Worm (Caenorhabditis elegans) whole organism, L4 larva: ENCODE measurements around the gene ceh-16.

Experiments
- D1046.2 ChIP-seq: fragments of 200-800 bp; sonication (Bioruptor generic); IDR thresholded peaks from 2 replicates; pipeline ENCODE4 v1.3.6; 2022; ENCODE audit warnings: missing genetic modification characterization, missing compliant biosample characterization
- F10B5.3 ChIP-seq: sonication (generic microtip); optimal IDR thresholded peaks from 2 replicates; lab custom pipeline; 2016; ENCODE audit warnings: mild to moderate bottlenecking, missing genetic modification characterization, missing compliant biosample characterization
- F37D6.2 ChIP-seq: sonication (generic microtip); optimal IDR thresholded peaks from 2 replicates; lab custom pipeline; 2016; ENCODE audit warnings: mild to moderate bottlenecking, missing genetic modification characterization, missing compliant biosample characterization
- T26A8.4 ChIP-seq: fragments of 200-800 bp; sonication (Bioruptor generic); IDR thresholded peaks from 2 replicates; pipeline ENCODE4 v1.3.6; 2022; ENCODE audit warnings: missing genetic modification characterization, missing compliant biosample characterization
- Y105C5A.15 ChIP-seq: fragments of 200-800 bp; sonication (Bioruptor generic); IDR thresholded peaks from 2 replicates; pipeline ENCODE4 v1.3.6; 2022; ENCODE audit warnings: missing genetic modification characterization, missing compliant biosample characterization
- ZK337.2 ChIP-seq: fragments of 200-800 bp; sonication (Bioruptor generic); IDR thresholded peaks from 2 replicates; pipeline ENCODE4 v1.3.6; 2022; ENCODE audit warnings: missing genetic modification reagents, missing genetic modification characterization, missing compliant biosample characterization
- aha-1 ChIP-seq: fragments of 150-350 bp; peaks from one replicate; lab custom pipeline; 2014; ENCODE audit warnings: missing biosample characterization, missing genetic modification characterization
- ceh-20 ChIP-seq: fragments of 200-800 bp; sonication (Bioruptor generic); IDR thresholded peaks from 2 replicates; pipeline ENCODE4 v1.3.6; 2022; ENCODE audit warnings: missing genetic modification reagents, missing genetic modification characterization, missing compliant biosample characterization
- ceh-32 ChIP-seq: sonication (generic microtip); optimal IDR thresholded peaks from 2 replicates; lab custom pipeline; 2016; ENCODE audit warnings: mild to moderate bottlenecking, missing genetic modification characterization, missing compliant biosample characterization; ENCODE audit not compliant: poor library complexity
- ceh-44 ChIP-seq: fragments of 200-800 bp; sonication (Bioruptor generic); IDR thresholded peaks from 2 replicates; pipeline ENCODE4 v1.3.6; 2022; ENCODE audit warnings: missing genetic modification reagents, missing genetic modification characterization, missing compliant biosample characterization
- ceh-62 ChIP-seq: sonication (generic microtip); optimal IDR thresholded peaks from 2 replicates; lab custom pipeline; 2017; ENCODE audit warnings: missing biosample characterization, missing genetic modification characterization
- cey-2 ChIP-seq: sonication (generic microtip); optimal IDR thresholded peaks from 3 replicates; lab custom pipeline; 2017; ENCODE audit warnings: missing genetic modification characterization, mild to moderate bottlenecking, missing compliant biosample characterization, antibody characterized with exemption, borderline replicate concordance; ENCODE audit not compliant: insufficient read depth
- ctbp-1 ChIP-seq: fragments of 200-800 bp; sonication (Bioruptor generic); IDR thresholded peaks from 2 replicates; pipeline ENCODE4 v1.3.6; 2022; ENCODE audit warnings: missing genetic modification reagents, missing genetic modification characterization, missing compliant biosample characterization
- daf-16 ChIP-seq, 3 experiments: sonication (generic microtip); optimal IDR thresholded peaks; 2 replicates each; lab custom pipeline; 2016 to 2017; ENCODE audit warnings: missing genetic modification characterization in 3 of 3, missing genetic modification reagents in 3 of 3, mild to moderate bottlenecking in 2 of 3, missing compliant biosample characterization in 2 of 3, missing biosample characterization in 1 of 3, moderate library complexity in 1 of 3
- dmd-8 ChIP-seq: fragments of 200-800 bp; sonication (Bioruptor generic); IDR thresholded peaks from 2 replicates; pipeline ENCODE4 v1.3.6; 2022; ENCODE audit warnings: missing genetic modification characterization, missing compliant biosample characterization
- duxl-1 ChIP-seq: sonication (generic microtip); optimal IDR thresholded peaks from 2 replicates; lab custom pipeline; 2016; ENCODE audit warnings: mild to moderate bottlenecking, missing genetic modification characterization, moderate library complexity, missing compliant biosample characterization; ENCODE audit not compliant: poor library complexity
- egl-27 ChIP-seq: sonication (generic microtip); optimal IDR thresholded peaks from 3 replicates; lab custom pipeline; 2017; ENCODE audit warnings: missing biosample characterization, missing genetic modification reagents, missing genetic modification characterization
- fos-1 ChIP-seq: fragments of 150-350 bp; optimal IDR thresholded peaks from 2 replicates; lab custom pipeline; 2014; ENCODE audit warnings: missing biosample characterization, missing genetic modification characterization
- hlh-11 ChIP-seq: fragments of 200-800 bp; sonication (Bioruptor generic); optimal IDR thresholded peaks from 2 replicates; lab custom pipeline; 2018; ENCODE audit warnings: mild to moderate bottlenecking, missing genetic modification characterization, missing compliant biosample characterization
- hlh-30 ChIP-seq: sonication (generic microtip); optimal IDR thresholded peaks from 2 replicates; lab custom pipeline; 2017; ENCODE audit warnings: antibody characterized with exemption, mild to moderate bottlenecking, missing genetic modification characterization, missing compliant biosample characterization; ENCODE audit not compliant: insufficient read depth
- jun-1 ChIP-seq: fragments of 150-350 bp; optimal IDR thresholded peaks from 2 replicates; lab custom pipeline; 2014; ENCODE audit warnings: missing biosample characterization, missing genetic modification reagents, missing genetic modification characterization
- lin-15B ChIP-seq: fragments of 150-350 bp; sonication (generic microtip); optimal IDR thresholded peaks from 3 replicates; lab custom pipeline; 2014; ENCODE audit warnings: missing biosample characterization, missing genetic modification characterization
- lsy-2 ChIP-seq, 2 experiments: fragments of 150-350 bp in 1 of 2; sonication (generic microtip) in 1 of 2; optimal IDR thresholded peaks; 2 replicates each; lab custom pipeline; 2014 to 2017; ENCODE audit warnings: missing biosample characterization in 2 of 2, missing genetic modification characterization in 2 of 2
- mdl-1 ChIP-seq, 2 experiments: fragments of 150-350 bp in 1 of 2; sonication (generic microtip) in 1 of 2; optimal IDR thresholded peaks; 2 replicates each; lab custom pipeline; 2014 to 2017; ENCODE audit warnings: missing biosample characterization in 2 of 2, missing genetic modification characterization in 2 of 2
- mxl-2 ChIP-seq: fragments of 200-800 bp; sonication (Bioruptor generic); conservative IDR thresholded peaks from 2 replicates; pipeline ENCODE4 v1.3.6; 2022; ENCODE audit warnings: missing genetic modification reagents, missing genetic modification characterization, missing compliant biosample characterization
- mxl-3 ChIP-seq: fragments of 200-800 bp; sonication (Bioruptor generic); optimal IDR thresholded peaks from 2 replicates; lab custom pipeline; 2018; ENCODE audit warnings: mild to moderate bottlenecking, missing genetic modification characterization, missing compliant biosample characterization
- nhr-10 ChIP-seq: fragments of 150-350 bp; optimal IDR thresholded peaks from 2 replicates; lab custom pipeline; 2014; ENCODE audit warnings: missing biosample characterization, missing genetic modification characterization
- nhr-102 ChIP-seq: sonication (generic microtip); optimal IDR thresholded peaks from 2 replicates; lab custom pipeline; 2016; ENCODE audit warnings: mild to moderate bottlenecking, missing genetic modification characterization, moderate library complexity, missing compliant biosample characterization
- nhr-11 ChIP-seq: fragments of 150-350 bp; optimal IDR thresholded peaks from 2 replicates; lab custom pipeline; 2014; ENCODE audit warnings: missing biosample characterization, missing genetic modification characterization
- nhr-111 ChIP-seq: fragments of 200-800 bp; sonication (Bioruptor generic); optimal IDR thresholded peaks from 2 replicates; lab custom pipeline; 2018; ENCODE audit warnings: mild to moderate bottlenecking, missing genetic modification characterization, missing compliant biosample characterization
- nhr-76 ChIP-seq: fragments of 150-350 bp; optimal IDR thresholded peaks from 2 replicates; lab custom pipeline; 2014; ENCODE audit warnings: missing biosample characterization, missing genetic modification characterization
- pha-4 ChIP-seq, 2 experiments: fragments of 150-350 bp in 1 of 2; fragments of 200-800 bp in 1 of 2; sonication (Bioruptor generic) in 1 of 2; IDR thresholded peaks in 1 of 2; optimal IDR thresholded peaks in 1 of 2; 2 replicates each; pipeline versions ENCODE4 v1.3.6 to Lab custom; 2014 to 2022; ENCODE audit warnings: missing genetic modification characterization in 2 of 2, missing genetic modification reagents in 2 of 2, missing biosample characterization in 1 of 2, missing compliant biosample characterization in 1 of 2
- set-16 ChIP-seq: fragments of 200-800 bp; sonication (Bioruptor generic); IDR thresholded peaks from 2 replicates; pipeline ENCODE4 v1.3.6; 2022; ENCODE audit warnings: missing genetic modification reagents, missing genetic modification characterization, missing compliant biosample characterization
- tag-97 ChIP-seq: fragments of 200-800 bp; sonication (Bioruptor generic); IDR thresholded peaks from 2 replicates; pipeline ENCODE4 v1.3.6; 2022; ENCODE audit warnings: missing genetic modification characterization, missing compliant biosample characterization
- unc-130 ChIP-seq: sonication (generic microtip); optimal IDR thresholded peaks from 2 replicates; lab custom pipeline; 2016; ENCODE audit warnings: missing genetic modification reagents, missing genetic modification characterization, missing compliant biosample characterization
- unc-62 ChIP-seq, 3 experiments: fragments of 150-350 bp in 1 of 3; sonication (generic microtip); optimal IDR thresholded peaks in 2 of 3; peaks in 1 of 3; 1 replicate in 1 of 3; 2 replicates in 2 of 3; lab custom pipeline; 2014 to 2017; ENCODE audit warnings: missing biosample characterization in 3 of 3, missing genetic modification characterization in 3 of 3, missing genetic modification reagents in 3 of 3, missing genotype in 1 of 3
- vab-7 ChIP-seq: fragments of 200-800 bp; sonication (Bioruptor generic); IDR thresholded peaks from 2 replicates; pipeline ENCODE4 v1.3.6; 2022; ENCODE audit warnings: missing genetic modification reagents, missing genetic modification characterization, missing compliant biosample characterization
- zfp-2 ChIP-seq: sonication (generic microtip); optimal IDR thresholded peaks from 2 replicates; lab custom pipeline; 2016; ENCODE audit warnings: mild to moderate bottlenecking, missing genetic modification characterization, missing compliant biosample characterization
- ztf-11 ChIP-seq: fragments of 150-350 bp; optimal IDR thresholded peaks from 2 replicates; lab custom pipeline; 2014; ENCODE audit warnings: missing biosample characterization, missing genetic modification characterization

Gene ceh-16

ce11 chrIII:8664897-8665388, 42.4 kb downstream of the ceh-16 start, which contains the start of gene F22B7.1:
Gene F22B7.1, plus strand, starts transcription at chrIII:8665338.
- TF ChIP-seq hlh-30 (peak; percentile 44), lsy-2 (tag; optimal IDR thresholded peaks at IDR 0.05; lab: Kevin White, UChicago) (peak in 1 of 2 experiments; percentile 11), duxl-1 (no peak)

DNA sequence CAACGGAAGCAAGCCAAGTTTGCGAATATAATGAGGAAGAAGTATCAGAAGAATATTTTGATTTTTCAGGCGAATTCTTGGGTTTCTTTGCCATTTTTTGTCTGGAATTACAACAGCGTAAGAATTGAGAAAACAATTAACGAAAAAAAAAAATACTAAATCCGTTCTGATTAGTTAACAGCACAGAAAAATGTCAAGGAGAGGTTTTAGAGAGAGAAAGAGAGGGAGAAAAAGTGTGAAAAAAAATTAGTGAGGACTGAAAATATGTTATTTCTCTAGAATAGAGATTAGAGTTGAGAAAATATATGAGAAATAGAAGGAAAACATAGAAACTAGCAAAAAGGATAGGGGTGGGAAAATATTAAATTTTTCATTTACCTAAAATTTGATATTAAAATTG, 44.8 kb downstream of the ceh-16 start, which contains the start of gene dpy-19:
TSS of gene dpy-19 (minus strand) at position 101 of the 400 bp plus-strand sequence.
- TF ChIP-seq ceh-32 (tag; lab: Kevin White, UChicago) (no peak), nhr-111 (no peak), jun-1 (no peak), lsy-2 (tag; optimal IDR thresholded peaks at IDR 0.05; lab: Kevin White, UChicago) (no peak), mxl-3 (GFP tag; lab: Kevin White, UChicago) (no peak), cey-2 (tag; lab: Kevin White, UChicago) (no peak), nhr-11 (no peak), nhr-76 (tag; lab: Kevin White, UChicago) (no peak), zfp-2 (no peak), mdl-1 (tag; optimal IDR thresholded peaks at IDR 0.05; lab: Kevin White, UChicago) (no peak), daf-16 (GFP tag; optimal IDR thresholded peaks at IDR 0.05; lab: Kevin White, UChicago) (no peak), daf-16 (tag; optimal IDR thresholded peaks at IDR 0.05; lab: Kevin White, UChicago) (no peak), unc-62 (GFP tag; optimal IDR thresholded peaks at IDR 0.05 in 1 of 2; lab: Kevin White, UChicago) (no peak), unc-62 (tag; optimal IDR thresholded peaks at IDR 0.05; lab: Kevin White, UChicago) (no peak), nhr-10 (tag; lab: Kevin White, UChicago) (no peak), T26A8.4 (GFP tag; lab: Robert Waterston, UW) (no peak), set-16 (GFP tag; lab: Robert Waterston, UW) (no peak), ztf-11 (tag; lab: Kevin White, UChicago) (no peak), nhr-102 (tag; lab: Kevin White, UChicago) (no peak), fos-1 (tag; lab: Kevin White, UChicago) (no peak), F10B5.3 (no peak)
- TF ChIP-seq, all 104 proteins: peak for 0

DNA sequence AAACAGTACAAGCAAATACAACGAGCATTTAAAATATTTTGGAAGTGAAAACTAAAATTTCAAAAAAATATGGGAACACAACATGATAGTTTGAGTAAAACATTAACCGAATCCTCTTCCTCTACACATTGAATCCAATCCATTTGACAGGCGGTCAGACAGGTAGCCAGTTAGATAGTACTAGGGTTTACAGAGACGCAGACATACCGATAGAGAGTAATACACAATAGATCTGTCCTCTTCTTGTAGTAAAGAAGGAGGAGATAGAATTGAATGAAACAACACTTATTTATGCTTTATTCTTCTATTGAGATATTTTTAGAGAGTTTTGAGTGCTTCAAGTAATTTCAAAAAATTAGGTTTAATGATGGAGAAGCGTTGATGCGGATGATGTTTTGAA, 46.2 kb downstream of the ceh-16 start:
- no peak for TF ChIP-seq ceh-20 (GFP tag; lab: Robert Waterston, UW)
- TF ChIP-seq Y105C5A.15: no peak
- no peak for TF ChIP-seq T26A8.4 (GFP tag; lab: Robert Waterston, UW)
- TF ChIP-seq vab-7: no peak
- no peak for TF ChIP-seq ceh-32 (tag; lab: Kevin White, UChicago)
- no peak for TF ChIP-seq hlh-11 (tag; lab: Kevin White, UChicago)
- no peak for TF ChIP-seq D1046.2 (GFP tag; lab: Robert Waterston, UW)
- TF ChIP-seq duxl-1: no peak
- no peak for TF ChIP-seq mxl-2 (GFP tag; lab: Robert Waterston, UW)
- no peak for TF ChIP-seq jun-1
- TF ChIP-seq ceh-62 (tag; lab: Kevin White, UChicago): no peak
- no peak for TF ChIP-seq ZK337.2 (GFP tag; lab: Robert Waterston, UW)
- TF ChIP-seq egl-27 (tag; lab: Kevin White, UChicago): no peak
- TF ChIP-seq ceh-44 (GFP tag; lab: Robert Waterston, UW): no peak
- no peak for TF ChIP-seq aha-1 (tag; lab: Kevin White, UChicago)
- TF ChIP-seq unc-130 (GFP tag; lab: Kevin White, UChicago): no peak

DNA sequence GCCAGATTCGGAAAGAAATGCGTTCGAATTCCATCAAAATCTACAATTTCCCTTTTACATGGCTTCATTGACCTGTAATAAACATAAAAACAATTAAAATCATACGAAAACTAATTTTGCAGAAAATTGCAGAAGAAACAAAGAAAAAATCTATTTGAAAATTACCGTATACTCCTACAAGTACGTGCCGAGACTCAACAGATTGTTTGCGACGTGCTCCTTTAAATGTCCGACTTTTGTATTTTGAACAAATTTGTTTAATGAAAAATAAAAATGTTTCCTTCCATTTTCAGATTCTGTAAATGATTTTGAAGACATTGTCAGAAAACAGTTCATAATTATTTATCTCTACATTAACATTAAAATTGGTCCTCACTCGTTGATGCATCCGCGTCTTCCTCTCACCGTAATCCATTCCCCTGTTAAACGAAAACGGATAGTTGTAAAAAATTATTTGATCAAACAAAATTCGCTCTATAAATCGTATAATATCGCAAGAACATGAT, 52.5 kb downstream of the ceh-16 start, which contains the start of gene pgl-2:
TSS of gene pgl-2 (minus strand) at position 456 of the 506 bp plus-strand sequence.
- peak in 1 of 2 experiments; percentile 55 for TF ChIP-seq lsy-2 (tag; optimal IDR thresholded peaks at IDR 0.05; lab: Kevin White, UChicago)
- TF ChIP-seq dmd-8: no peak
- no peak for TF ChIP-seq jun-1
- no peak for TF ChIP-seq lin-15B
- no peak for TF ChIP-seq ctbp-1 (GFP tag; lab: Robert Waterston, UW)
- TF ChIP-seq mxl-3 (GFP tag; lab: Kevin White, UChicago): no peak
- no peak for TF ChIP-seq F37D6.2 (tag; lab: Kevin White, UChicago)
- no peak for TF ChIP-seq pha-4 (GFP tag; IDR thresholded peaks at IDR 0.05; lab: Robert Waterston, UW)
- TF ChIP-seq pha-4 (tag; optimal IDR thresholded peaks at IDR 0.05; lab: Kevin White, UChicago): no peak
- TF ChIP-seq tag-97 (GFP tag; lab: Robert Waterston, UW): no peak
- TF ChIP-seq T26A8.4 (GFP tag; lab: Robert Waterston, UW): 0 out of 2 replicates have a peak, but pooled peaks have one; percentile 33
- TF ChIP-seq F10B5.3: no peak
